Fruit fly (Drosophila melanogaster) whole organism, embryonic: ENCODE results near the gene eIF2gamma.

Experiments used
- Ada2b ChIP-seq: fragments of 200-800 bp; sonication (Bioruptor generic); IDR thresholded peaks from 2 replicates; pipeline ENCODE4 v1.3.6; 2022; ENCODE audit warnings: missing biosample characterization, missing genetic modification characterization
- Atf6 ChIP-seq: fragments of 200-800 bp; sonication (Bioruptor generic); IDR thresholded peaks from 2 replicates; pipeline ENCODE4 v1.3.6; 2022; ENCODE audit warnings: missing biosample characterization, missing genetic modification characterization
- B-H2 ChIP-seq: fragments of 200-800 bp; sonication (Bioruptor generic); optimal IDR thresholded peaks from 2 replicates; lab custom pipeline; 2018; ENCODE audit warnings: missing biosample characterization, mild to moderate bottlenecking, missing genetic modification characterization
- CG10147 ChIP-seq: fragments of 200-800 bp; sonication (Bioruptor generic); optimal IDR thresholded peaks from 2 replicates; lab custom pipeline; 2019; ENCODE audit warnings: missing biosample characterization, mild to moderate bottlenecking, missing genetic modification characterization, moderate library complexity
- CG10565 ChIP-seq: fragments of 200-800 bp; sonication (Bioruptor generic); optimal IDR thresholded peaks from 3 replicates; lab custom pipeline; 2016; ENCODE audit warnings: missing biosample characterization, mild to moderate bottlenecking, missing genetic modification characterization
- CG12155 ChIP-seq: fragments of 200-800 bp; sonication (Bioruptor generic); optimal IDR thresholded peaks from 3 replicates; lab custom pipeline; 2016; ENCODE audit warnings: missing biosample characterization, missing genetic modification characterization
- CG14710 ChIP-seq: fragments of 200-800 bp; sonication (Bioruptor generic); optimal IDR thresholded peaks from 3 replicates; lab custom pipeline; 2019; ENCODE audit warnings: missing biosample characterization, mild to moderate bottlenecking, missing genetic modification characterization, moderate library complexity
- CG18476 ChIP-seq: fragments of 200-800 bp; sonication (Bioruptor generic); optimal IDR thresholded peaks from 2 replicates; lab custom pipeline; 2016; ENCODE audit warnings: missing biosample characterization, mild to moderate bottlenecking, missing genetic modification characterization
- CG31224 ChIP-seq: fragments of 200-800 bp; sonication (Bioruptor generic); IDR thresholded peaks from 2 replicates; pipeline ENCODE4 v1.3.6; 2022; ENCODE audit warnings: missing biosample characterization, missing genetic modification characterization
- CG3995 ChIP-seq: fragments of 200-800 bp; sonication (Bioruptor generic); optimal IDR thresholded peaks from 3 replicates; lab custom pipeline; 2016; ENCODE audit warnings: missing biosample characterization, missing genetic modification characterization
- CG42726 ChIP-seq: fragments of 200-800 bp; sonication (Bioruptor generic); IDR thresholded peaks from 2 replicates; pipeline ENCODE4 v1.3.6; 2022; ENCODE audit warnings: missing biosample characterization, missing genetic modification characterization; ENCODE audit not compliant: partially characterized antibody
- CG4360 ChIP-seq: fragments of 200-800 bp; sonication (Bioruptor generic); IDR thresholded peaks from 2 replicates; pipeline ENCODE4 v1.3.6; 2022; ENCODE audit warnings: missing biosample characterization, missing genetic modification characterization
- CG6254 ChIP-seq: fragments of 200-800 bp; sonication (Bioruptor generic); optimal IDR thresholded peaks from 3 replicates; lab custom pipeline; 2017; ENCODE audit warnings: mild to moderate bottlenecking, missing biosample characterization, missing genetic modification reagents, missing genetic modification characterization
- CG6272 ChIP-seq: fragments of 200-800 bp; sonication (Bioruptor generic); IDR thresholded peaks from 2 replicates; pipeline ENCODE4 v1.3.6; 2022; ENCODE audit warnings: missing biosample characterization, missing genetic modification characterization
- CG7372 ChIP-seq: fragments of 200-800 bp; sonication (Bioruptor generic); IDR thresholded peaks from 2 replicates; pipeline ENCODE4 v1.3.6; 2022; ENCODE audit warnings: missing biosample characterization, missing genetic modification characterization
- CG9437 ChIP-seq: fragments of 200-800 bp; sonication (Bioruptor generic); optimal IDR thresholded peaks from 2 replicates; lab custom pipeline; 2018; ENCODE audit warnings: missing biosample characterization, mild to moderate bottlenecking, missing genetic modification characterization
- Chrac-16 ChIP-seq: fragments of 200-800 bp; sonication (Bioruptor generic); optimal IDR thresholded peaks from 3 replicates; lab custom pipeline; 2016; ENCODE audit warnings: missing biosample characterization, missing genetic modification characterization
- Dfd ChIP-seq, 2 experiments: fragments of >200 bp; optimal IDR thresholded peaks; 2 replicates each; lab custom pipeline; 2017; ENCODE audit warnings: missing biosample characterization in 2 of 2, missing genetic modification characterization in 2 of 2
- Dip2 ChIP-seq: fragments of 200-800 bp; sonication (Bioruptor generic); IDR thresholded peaks from 2 replicates; pipeline ENCODE4 v1.3.6; 2022; ENCODE audit warnings: missing biosample characterization, missing genetic modification characterization
- Doc3 ChIP-seq: fragments of 200-800 bp; sonication (Bioruptor generic); IDR thresholded peaks from 3 replicates; pipeline ENCODE4 v1.3.6; 2022; ENCODE audit warnings: missing biosample characterization, missing genetic modification characterization; ENCODE audit not compliant: partially characterized antibody
- HLH54F ChIP-seq: fragments of 200-800 bp; sonication (Bioruptor generic); optimal IDR thresholded peaks from 3 replicates; lab custom pipeline; 2016; ENCODE audit warnings: missing biosample characterization, missing genetic modification characterization
- Lim3 ChIP-seq: fragments of 200-800 bp; sonication (Bioruptor generic); IDR thresholded peaks from 2 replicates; pipeline ENCODE4 v1.3.6; 2022; ENCODE audit warnings: missing biosample characterization, missing genetic modification characterization
- MBD-R2 ChIP-seq: fragments of 200-800 bp; sonication (Bioruptor generic); IDR thresholded peaks from 2 replicates; pipeline ENCODE4 v1.3.6; 2022; ENCODE audit warnings: missing biosample characterization, missing genetic modification characterization
- PHDP ChIP-seq: fragments of 200-800 bp; sonication (Bioruptor generic); optimal IDR thresholded peaks from 3 replicates; lab custom pipeline; 2018; ENCODE audit warnings: missing biosample characterization, mild to moderate bottlenecking, missing genetic modification characterization, moderate library complexity
- Scr ChIP-seq: fragments of 200-800 bp; sonication (Bioruptor generic); IDR thresholded peaks from 2 replicates; pipeline ENCODE4 v1.3.6; 2022; ENCODE audit warnings: missing biosample characterization, missing genetic modification characterization; ENCODE audit not compliant: partially characterized antibody
- Side ChIP-seq: fragments of 200-800 bp; sonication (Bioruptor generic); optimal IDR thresholded peaks from 2 replicates; lab custom pipeline; 2016; ENCODE audit warnings: missing biosample characterization, missing genetic modification characterization
- Taf1 ChIP-seq: fragments of 200-800 bp; sonication (Bioruptor generic); IDR thresholded peaks from 2 replicates; pipeline ENCODE4 v1.3.6; 2022; ENCODE audit warnings: missing biosample characterization, missing genetic modification characterization
- ab ChIP-seq: fragments of 200-800 bp; sonication (Bioruptor generic); optimal IDR thresholded peaks from 2 replicates; lab custom pipeline; 2016; ENCODE audit warnings: missing biosample characterization, missing genetic modification characterization
- az2 ChIP-seq: fragments of 200-800 bp; sonication (Bioruptor generic); optimal IDR thresholded peaks from 3 replicates; lab custom pipeline; 2016; ENCODE audit warnings: missing biosample characterization, missing genetic modification characterization
- bbx ChIP-seq: fragments of 200-800 bp; sonication (Bioruptor generic); IDR thresholded peaks from 2 replicates; pipeline ENCODE4 v1.3.6; 2022; ENCODE audit warnings: missing biosample characterization, missing genetic modification characterization; ENCODE audit not compliant: partially characterized antibody
- bowl ChIP-seq: fragments of 200-800 bp; sonication (Bioruptor generic); IDR thresholded peaks from 2 replicates; pipeline ENCODE4 v1.3.6; 2022; ENCODE audit warnings: missing biosample characterization, missing genetic modification characterization
- bsh ChIP-seq, 2 experiments: fragments of 200-800 bp; sonication (Bioruptor generic); optimal IDR thresholded peaks; 2 replicates each; lab custom pipeline; 2017 to 2018; ENCODE audit warnings: mild to moderate bottlenecking in 2 of 2, missing biosample characterization in 2 of 2, missing genetic modification characterization in 2 of 2, moderate library complexity in 1 of 2
- chn ChIP-seq: fragments of 200-800 bp; sonication (Bioruptor generic); optimal IDR thresholded peaks from 2 replicates; lab custom pipeline; 2016; ENCODE audit warnings: missing biosample characterization, missing genetic modification characterization
- fd102C ChIP-seq: fragments of 200-800 bp; sonication (Bioruptor generic); optimal IDR thresholded peaks from 2 replicates; lab custom pipeline; 2018; ENCODE audit warnings: missing biosample characterization, mild to moderate bottlenecking, missing genetic modification characterization, moderate library complexity
- fru ChIP-seq: fragments of >200 bp; optimal IDR thresholded peaks from 2 replicates; lab custom pipeline; 2017
- gfzf ChIP-seq: fragments of 200-800 bp; sonication (Bioruptor generic); optimal IDR thresholded peaks from 2 replicates; lab custom pipeline; 2016; ENCODE audit warnings: missing biosample characterization, mild to moderate bottlenecking, missing genetic modification characterization, moderate library complexity
- gsb ChIP-seq: fragments of 200-800 bp; sonication (Bioruptor generic); IDR thresholded peaks from 2 replicates; pipeline ENCODE4 v1.3.6; 2022; ENCODE audit warnings: missing biosample characterization, missing genetic modification characterization
- hb ChIP-seq: fragments of 200-800 bp; sonication (Bioruptor generic); IDR thresholded peaks from 3 replicates; pipeline ENCODE4 v1.3.6; 2022; ENCODE audit warnings: missing biosample characterization, missing genetic modification characterization; ENCODE audit not compliant: partially characterized antibody
- nmo ChIP-seq: fragments of 200-800 bp; sonication (Bioruptor generic); optimal IDR thresholded peaks from 2 replicates; lab custom pipeline; 2018; ENCODE audit warnings: missing biosample characterization, mild to moderate bottlenecking, missing genetic modification characterization, moderate library complexity
- phol ChIP-seq: fragments of 200-800 bp; sonication (Bioruptor generic); optimal IDR thresholded peaks from 3 replicates; lab custom pipeline; 2018; ENCODE audit warnings: missing biosample characterization, mild to moderate bottlenecking, missing genetic modification characterization, moderate library complexity
- pros ChIP-seq: fragments of 200-800 bp; sonication (Bioruptor generic); optimal IDR thresholded peaks from 3 replicates; lab custom pipeline; 2019; ENCODE audit warnings: missing biosample characterization, mild to moderate bottlenecking, missing genetic modification characterization, moderate library complexity
- sd ChIP-seq: fragments of 200-800 bp; sonication (Bioruptor generic); optimal IDR thresholded peaks from 3 replicates; lab custom pipeline; 2018; ENCODE audit warnings: missing biosample characterization, mild to moderate bottlenecking, missing genetic modification characterization, moderate library complexity
- slbo ChIP-seq: fragments of 200-800 bp; sonication (Bioruptor generic); IDR thresholded peaks from 2 replicates; pipeline ENCODE4 v1.3.6; 2022; ENCODE audit warnings: missing biosample characterization, missing genetic modification characterization
- ssp ChIP-seq: fragments of 200-800 bp; sonication (Bioruptor generic); IDR thresholded peaks from 2 replicates; pipeline ENCODE4 v1.3.6; 2022; ENCODE audit warnings: missing biosample characterization, missing genetic modification characterization
- sug ChIP-seq: fragments of 200-800 bp; optimal IDR thresholded peaks from 2 replicates; lab custom pipeline; 2019; ENCODE audit warnings: missing biosample characterization, mild to moderate bottlenecking, missing genetic modification characterization, moderate library complexity
- tgo ChIP-seq: fragments of 200-800 bp; sonication (Bioruptor generic); IDR thresholded peaks from 3 replicates; pipeline ENCODE4 v1.3.6; 2022; ENCODE audit warnings: missing biosample characterization, missing genetic modification characterization
- tin ChIP-seq: fragments of 200-800 bp; sonication (Bioruptor generic); optimal IDR thresholded peaks from 3 replicates; lab custom pipeline; 2016; ENCODE audit warnings: missing biosample characterization, missing genetic modification characterization
- trem ChIP-seq: fragments of 200-800 bp; optimal IDR thresholded peaks from 3 replicates; lab custom pipeline; 2019; ENCODE audit warnings: missing biosample characterization, mild to moderate bottlenecking, missing genetic modification characterization, moderate library complexity
- unc-4 ChIP-seq: fragments of 200-800 bp; sonication (Bioruptor generic); IDR thresholded peaks from 2 replicates; pipeline ENCODE4 v1.3.6; 2022; ENCODE audit warnings: missing biosample characterization, missing genetic modification characterization; ENCODE audit not compliant: partially characterized antibody
- vvl ChIP-seq: fragments of 200-800 bp; sonication (Bioruptor generic); IDR thresholded peaks from 2 replicates; pipeline ENCODE4 v1.3.6; 2022; ENCODE audit warnings: missing biosample characterization, missing genetic modification characterization
- zf30C ChIP-seq: fragments of 200-800 bp; sonication (Bioruptor generic); optimal IDR thresholded peaks from 3 replicates; lab custom pipeline; 2018; ENCODE audit warnings: missing biosample characterization, mild to moderate bottlenecking, missing genetic modification characterization

The eIF2gamma gene

dm6 chr3R:15225279-15225730, 38.0 kb downstream of the eIF2gamma start, which contains the start of the genes CG31344 and Caf1-55 (continued):
- TF ChIP-seq tin (no peak), fru (lab: Kevin White, UChicago) (no peak), pros (no peak), vvl (GFP tag; lab: Robert Waterston, UW) (peak; percentile 42; the same call in 1 of the 2 replicates), CG12155 (peak; percentile 12), sug (tag; lab: Kevin White, UChicago) (peak; percentile 56), phol (tag; lab: Kevin White, UChicago) (peak; percentile 89), CG7372 (no peak), Chrac-16 (GFP tag; lab: Kevin White, UChicago) (no peak), ssp (no peak), slbo (GFP tag; lab: Robert Waterston, UW) (no peak; the same call in 1 of the 2 replicates), Lim3 (no peak), Dfd (GFP tag; optimal IDR thresholded peaks at IDR 0.05; lab: Kevin White, UChicago) (no peak), nmo (GFP tag; lab: Kevin White, UChicago) (peak; percentile 47), Ada2b (no peak), CG6272 (no peak), HLH54F (GFP tag; lab: Kevin White, UChicago) (no peak), unc-4 (GFP tag; lab: Robert Waterston, UW) (peak; percentile 84), CG9437 (peak; percentile 79), az2 (GFP tag; lab: Kevin White, UChicago) (peak; percentile 14), tgo (GFP tag; lab: Robert Waterston, UW) (no peak), CG4360 (GFP tag; lab: Robert Waterston, UW) (no peak), fd102C (no peak), bsh (GFP tag; optimal IDR thresholded peaks at IDR 0.05; lab: Kevin White, UChicago) (no peak), gfzf (GFP tag; lab: Kevin White, UChicago) (peak; percentile 93), bowl (GFP tag; lab: Robert Waterston, UW) (no peak), CG31224 (GFP tag; lab: Robert Waterston, UW) (no peak), gsb (GFP tag; lab: Robert Waterston, UW) (no peak), CG18476 (GFP tag; lab: Kevin White, UChicago) (no peak), Doc3 (GFP tag; lab: Robert Waterston, UW) (peak; percentile 68; the same call in 2 of the 3 replicates), Dip2 (GFP tag; lab: Robert Waterston, UW) (no peak), PHDP (tag; lab: Kevin White, UChicago) (peak; percentile 25), CG14710 (tag; lab: Kevin White, UChicago) (peak; percentile 51), trem (tag; lab: Kevin White, UChicago) (peak; percentile 85), Side (GFP tag; lab: Kevin White, UChicago) (no peak), B-H2 (GFP tag; lab: Kevin White, UChicago) (peak; percentile 28), CG42726 (GFP tag; lab: Robert Waterston, UW) (peak; percentile 39; the same call in 1 of the 2 replicates), Taf1 (GFP tag; lab: Robert Waterston, UW) (no peak), ab (GFP tag; lab: Kevin White, UChicago) (no peak), hb (peak; percentile 61; the same call in 1 of the 3 replicates), CG3995 (GFP tag; lab: Kevin White, UChicago) (peak; percentile 78), sd (no peak), zf30C (GFP tag; lab: Kevin White, UChicago) (no peak), chn (GFP tag; lab: Kevin White, UChicago) (no peak), bbx (peak; percentile 84), Atf6 (no peak), Scr (peak; percentile 74), MBD-R2 (GFP tag; lab: Robert Waterston, UW) (peak; percentile 82), CG10565 (no peak), CG6254 (GFP tag; lab: Kevin White, UChicago) (no peak), CG10147 (no peak)
